Worm (Caenorhabditis elegans): Measurements from ENCODE around the gene C17H11.2.

DNA sequence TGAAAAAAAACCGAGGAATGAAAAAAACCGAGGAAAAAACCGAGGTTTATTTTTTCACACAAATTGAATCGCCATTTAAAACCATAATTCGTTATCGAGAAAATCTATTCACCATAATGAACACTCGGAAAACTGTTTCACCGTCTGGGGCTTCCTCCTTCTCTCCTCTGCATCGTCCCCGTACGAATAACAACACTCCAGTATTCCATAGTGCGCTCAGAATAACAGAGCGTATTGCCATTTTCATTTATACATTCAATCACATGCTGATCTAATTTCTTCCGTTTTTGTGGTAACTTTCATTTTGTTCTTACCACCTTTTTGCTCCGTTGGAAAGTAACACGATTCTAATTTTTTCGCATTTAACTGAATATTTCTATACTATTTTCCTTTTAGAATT lies at the start of gene C17H11.2:
- TF ChIP-seq nhr-11 (tag; optimal IDR thresholded peaks at IDR 0.05) (no peak), eyg-1 (tag; optimal IDR thresholded peaks at IDR 0.05) (no peak), madf-2 (tag; optimal IDR thresholded peaks at IDR 0.05) (no peak)
